Fruit fly (Drosophila melanogaster) whole organism, embryonic: ENCODE measurements around the gene Gss1.
A peak's percentile ranks its signal among the peaks of the same experiment; 100 is the strongest.

ENCODE experiments used
- Adf1 ChIP-seq: fragments of 200-800 bp; sonication (Bioruptor generic); IDR thresholded peaks from 2 replicates; pipeline ENCODE4 v1.3.6; 2022; ENCODE audit warnings: missing biosample characterization, missing genetic modification characterization
- Atf6 ChIP-seq: fragments of 200-800 bp; sonication (Bioruptor generic); IDR thresholded peaks from 2 replicates; pipeline ENCODE4 v1.3.6; 2022; ENCODE audit warnings: missing biosample characterization, missing genetic modification characterization
- CG10147 ChIP-seq: fragments of 200-800 bp; sonication (Bioruptor generic); optimal IDR thresholded peaks from 2 replicates; lab custom pipeline; 2019; ENCODE audit warnings: missing biosample characterization, mild to moderate bottlenecking, missing genetic modification characterization, moderate library complexity
- CG10543 ChIP-seq: fragments of 200-800 bp; sonication (Bioruptor generic); optimal IDR thresholded peaks from 3 replicates; lab custom pipeline; 2017; ENCODE audit warnings: missing biosample characterization, mild to moderate bottlenecking, missing genetic modification characterization, moderate library complexity
- CG14050 ChIP-seq: fragments of 200-800 bp; sonication (Bioruptor generic); IDR thresholded peaks from 3 replicates; pipeline ENCODE4 v1.3.6; 2022; ENCODE audit warnings: missing biosample characterization, missing genetic modification characterization
- CG15269 ChIP-seq: fragments of 200-800 bp; sonication (Bioruptor generic); optimal IDR thresholded peaks from 2 replicates; lab custom pipeline; 2018; ENCODE audit warnings: missing biosample characterization, mild to moderate bottlenecking, missing genetic modification characterization, moderate library complexity
- CG15601 ChIP-seq: fragments of 200-800 bp; sonication (Bioruptor generic); optimal IDR thresholded peaks from 3 replicates; lab custom pipeline; 2019; ENCODE audit warnings: missing biosample characterization, mild to moderate bottlenecking, missing genetic modification characterization, moderate library complexity
- CG17186 ChIP-seq: fragments of 200-800 bp; sonication (Bioruptor generic); optimal IDR thresholded peaks from 3 replicates; lab custom pipeline; 2017; ENCODE audit warnings: missing biosample characterization, missing genetic modification reagents, missing genetic modification characterization
- CG17361 ChIP-seq: fragments of 200-800 bp; sonication (Bioruptor generic); IDR thresholded peaks from 3 replicates; pipeline ENCODE4 v1.3.6; 2022; ENCODE audit warnings: missing biosample characterization, missing genetic modification characterization
- CG2199 ChIP-seq: fragments of 200-800 bp; sonication (Bioruptor generic); IDR thresholded peaks from 3 replicates; pipeline ENCODE4 v1.3.6; 2022; ENCODE audit warnings: missing biosample characterization, missing genetic modification characterization
- CG2202 ChIP-seq: fragments of 200-800 bp; sonication (Bioruptor generic); optimal IDR thresholded peaks from 2 replicates; lab custom pipeline; 2018; ENCODE audit warnings: missing biosample characterization, mild to moderate bottlenecking, missing genetic modification characterization
- CG2889 ChIP-seq: fragments of 200-800 bp; sonication (Bioruptor generic); IDR thresholded peaks from 3 replicates; pipeline ENCODE4 v1.3.6; 2022; ENCODE audit warnings: missing biosample characterization, missing genetic modification characterization
- CG31441 ChIP-seq: fragments of 200-800 bp; sonication (Bioruptor generic); IDR thresholded peaks from 2 replicates; pipeline ENCODE4 v1.3.6; 2022; ENCODE audit warnings: missing biosample characterization, missing genetic modification characterization
- CG32532 ChIP-seq: fragments of 200-800 bp; sonication (Bioruptor generic); IDR thresholded peaks from 2 replicates; pipeline ENCODE4 v1.3.6; 2022; ENCODE audit warnings: missing biosample characterization, missing genetic modification characterization
- CG3281 ChIP-seq: fragments of 200-800 bp; sonication (Bioruptor generic); optimal IDR thresholded peaks from 3 replicates; lab custom pipeline; 2017; ENCODE audit warnings: missing biosample characterization, mild to moderate bottlenecking, missing genetic modification characterization
- CG34376 ChIP-seq: fragments of 200-800 bp; sonication (Bioruptor generic); optimal IDR thresholded peaks from 2 replicates; lab custom pipeline; 2018; ENCODE audit warnings: missing biosample characterization, mild to moderate bottlenecking, missing genetic modification characterization
- CG4328 ChIP-seq: fragments of 200-800 bp; sonication (Bioruptor generic); optimal IDR thresholded peaks from 3 replicates; lab custom pipeline; 2017; ENCODE audit warnings: missing biosample characterization, missing genetic modification reagents, missing genetic modification characterization
- CG5953 ChIP-seq: fragments of 200-800 bp; sonication (Bioruptor generic); IDR thresholded peaks from 2 replicates; pipeline ENCODE4 v1.3.6; 2022; ENCODE audit warnings: missing biosample characterization, missing genetic modification characterization
- CG6272 ChIP-seq: fragments of 200-800 bp; sonication (Bioruptor generic); IDR thresholded peaks from 2 replicates; pipeline ENCODE4 v1.3.6; 2022; ENCODE audit warnings: missing biosample characterization, missing genetic modification characterization
- CG6813 ChIP-seq: fragments of 200-800 bp; sonication (Bioruptor generic); optimal IDR thresholded peaks from 2 replicates; lab custom pipeline; 2017; ENCODE audit warnings: missing biosample characterization, missing genetic modification characterization, mild to moderate bottlenecking, moderate library complexity, missing genetic modification reagents
- CG7928 ChIP-seq: fragments of 200-800 bp; sonication (Bioruptor generic); optimal IDR thresholded peaks from 2 replicates; lab custom pipeline; 2017; ENCODE audit warnings: missing biosample characterization, mild to moderate bottlenecking, missing genetic modification characterization
- CG8281 ChIP-seq: fragments of 200-800 bp; sonication (Bioruptor generic); optimal IDR thresholded peaks from 2 replicates; lab custom pipeline; 2018; ENCODE audit warnings: missing biosample characterization, mild to moderate bottlenecking, missing genetic modification characterization, moderate library complexity
- Dfd ChIP-seq, 2 experiments: fragments of >200 bp; optimal IDR thresholded peaks; 2 replicates each; lab custom pipeline; 2017; ENCODE audit warnings: missing biosample characterization in 2 of 2, missing genetic modification characterization in 2 of 2
- Dip3 ChIP-seq: fragments of 200-800 bp; sonication (Bioruptor generic); optimal IDR thresholded peaks from 3 replicates; lab custom pipeline; 2016; ENCODE audit warnings: missing biosample characterization, missing genetic modification characterization
- Drgx ChIP-seq: fragments of 200-800 bp; sonication (Bioruptor generic); IDR thresholded peaks from 2 replicates; pipeline ENCODE4 v1.3.6; 2022; ENCODE audit warnings: missing biosample characterization, missing genetic modification characterization
- Ets97D ChIP-seq: fragments of 200-800 bp; sonication (Bioruptor generic); optimal IDR thresholded peaks from 3 replicates; lab custom pipeline; 2016; ENCODE audit warnings: missing biosample characterization, missing genetic modification characterization
- H15 ChIP-seq: fragments of 200-800 bp; sonication (Bioruptor generic); IDR thresholded peaks from 3 replicates; pipeline ENCODE4 v1.3.6; 2022; ENCODE audit warnings: missing biosample characterization, missing genetic modification characterization
- HLH4C ChIP-seq: fragments of 200-800 bp; sonication (Bioruptor generic); IDR thresholded peaks from 3 replicates; pipeline ENCODE4 v1.3.6; 2022; ENCODE audit warnings: missing biosample characterization, missing genetic modification characterization; ENCODE audit not compliant: partially characterized antibody
- Hsf ChIP-seq: fragments of 200-800 bp; sonication (Bioruptor generic); optimal IDR thresholded peaks from 3 replicates; lab custom pipeline; 2016; ENCODE audit warnings: missing biosample characterization, missing genetic modification characterization
- NK7.1 ChIP-seq: fragments of 200-800 bp; sonication (Bioruptor generic); optimal IDR thresholded peaks from 3 replicates; lab custom pipeline; 2016; ENCODE audit warnings: missing biosample characterization, missing genetic modification characterization
- Ptx1 ChIP-seq: fragments of 200-800 bp; sonication (Bioruptor generic); IDR thresholded peaks from 2 replicates; pipeline ENCODE4 v1.3.6; 2022; ENCODE audit warnings: missing biosample characterization, missing genetic modification characterization
- Six4 ChIP-seq: fragments of 200-800 bp; sonication (Bioruptor generic); optimal IDR thresholded peaks from 2 replicates; lab custom pipeline; 2016; ENCODE audit warnings: missing biosample characterization, missing genetic modification characterization
- Spps ChIP-seq: fragments of 200-800 bp; sonication (Bioruptor generic); optimal IDR thresholded peaks from 2 replicates; lab custom pipeline; 2018; ENCODE audit warnings: missing biosample characterization, mild to moderate bottlenecking, missing genetic modification characterization
- cas ChIP-seq: fragments of 200-800 bp; sonication (Bioruptor generic); IDR thresholded peaks from 2 replicates; pipeline ENCODE4 v1.3.6; 2022; ENCODE audit warnings: missing biosample characterization, missing genetic modification characterization
- corto ChIP-seq: fragments of 200-800 bp; sonication (Bioruptor generic); optimal IDR thresholded peaks from 2 replicates; lab custom pipeline; 2016; ENCODE audit warnings: missing biosample characterization, mild to moderate bottlenecking, missing genetic modification characterization, moderate library complexity
- dpn ChIP-seq, 2 experiments: fragments of 200-800 bp; sonication (Bioruptor generic); optimal IDR thresholded peaks; 3 replicates each; lab custom pipeline; 2016; ENCODE audit warnings: missing biosample characterization in 2 of 2, missing genetic modification characterization in 2 of 2
- ewg ChIP-seq: fragments of 200-800 bp; sonication (Bioruptor generic); optimal IDR thresholded peaks from 3 replicates; lab custom pipeline; 2017; ENCODE audit warnings: mild to moderate bottlenecking, missing biosample characterization, missing genetic modification reagents, missing genetic modification characterization
- gcm ChIP-seq: fragments of 200-800 bp; sonication (Bioruptor generic); optimal IDR thresholded peaks from 2 replicates; lab custom pipeline; 2019; ENCODE audit warnings: missing biosample characterization, mild to moderate bottlenecking, missing genetic modification characterization, moderate library complexity
- gcm2 ChIP-seq: fragments of 200-800 bp; sonication (Bioruptor generic); optimal IDR thresholded peaks from 2 replicates; lab custom pipeline; 2016; ENCODE audit warnings: missing biosample characterization, missing genetic modification characterization
- inv ChIP-seq: fragments of 200-800 bp; sonication (Bioruptor generic); IDR thresholded peaks from 2 replicates; pipeline ENCODE4 v1.3.6; 2022; ENCODE audit warnings: missing biosample characterization, missing genetic modification characterization; ENCODE audit not compliant: partially characterized antibody
- klu ChIP-seq: fragments of 200-800 bp; sonication (Bioruptor generic); IDR thresholded peaks from 2 replicates; pipeline ENCODE4 v1.3.6; 2022; ENCODE audit warnings: missing biosample characterization, missing genetic modification characterization
- nau ChIP-seq: fragments of 200-800 bp; sonication (Bioruptor generic); optimal IDR thresholded peaks from 3 replicates; lab custom pipeline; 2017; ENCODE audit warnings: missing biosample characterization, mild to moderate bottlenecking, missing genetic modification characterization, missing genetic modification reagents
- rib ChIP-seq: fragments of 200-800 bp; sonication (Bioruptor generic); IDR thresholded peaks from 2 replicates; pipeline ENCODE4 v1.3.6; 2022; ENCODE audit warnings: missing biosample characterization, missing genetic modification characterization
- sim ChIP-seq: fragments of 200-800 bp; sonication (Bioruptor generic); IDR thresholded peaks from 2 replicates; pipeline ENCODE4 v1.3.6; 2022; ENCODE audit warnings: missing biosample characterization, missing genetic modification characterization
- tgo ChIP-seq: fragments of 200-800 bp; sonication (Bioruptor generic); IDR thresholded peaks from 3 replicates; pipeline ENCODE4 v1.3.6; 2022; ENCODE audit warnings: missing biosample characterization, missing genetic modification characterization
- tio ChIP-seq: fragments of 200-800 bp; sonication (Bioruptor generic); optimal IDR thresholded peaks from 2 replicates; lab custom pipeline; 2017; ENCODE audit warnings: missing biosample characterization, missing genetic modification characterization, inconsistent platforms
- vvl ChIP-seq: fragments of 200-800 bp; sonication (Bioruptor generic); IDR thresholded peaks from 2 replicates; pipeline ENCODE4 v1.3.6; 2022; ENCODE audit warnings: missing biosample characterization, missing genetic modification characterization
- zfh1 ChIP-seq: fragments of 200-800 bp; sonication (Bioruptor generic); IDR thresholded peaks from 3 replicates; pipeline ENCODE4 v1.3.6; 2022; ENCODE audit warnings: missing biosample characterization, missing genetic modification characterization

Gene Gss1

DNA sequence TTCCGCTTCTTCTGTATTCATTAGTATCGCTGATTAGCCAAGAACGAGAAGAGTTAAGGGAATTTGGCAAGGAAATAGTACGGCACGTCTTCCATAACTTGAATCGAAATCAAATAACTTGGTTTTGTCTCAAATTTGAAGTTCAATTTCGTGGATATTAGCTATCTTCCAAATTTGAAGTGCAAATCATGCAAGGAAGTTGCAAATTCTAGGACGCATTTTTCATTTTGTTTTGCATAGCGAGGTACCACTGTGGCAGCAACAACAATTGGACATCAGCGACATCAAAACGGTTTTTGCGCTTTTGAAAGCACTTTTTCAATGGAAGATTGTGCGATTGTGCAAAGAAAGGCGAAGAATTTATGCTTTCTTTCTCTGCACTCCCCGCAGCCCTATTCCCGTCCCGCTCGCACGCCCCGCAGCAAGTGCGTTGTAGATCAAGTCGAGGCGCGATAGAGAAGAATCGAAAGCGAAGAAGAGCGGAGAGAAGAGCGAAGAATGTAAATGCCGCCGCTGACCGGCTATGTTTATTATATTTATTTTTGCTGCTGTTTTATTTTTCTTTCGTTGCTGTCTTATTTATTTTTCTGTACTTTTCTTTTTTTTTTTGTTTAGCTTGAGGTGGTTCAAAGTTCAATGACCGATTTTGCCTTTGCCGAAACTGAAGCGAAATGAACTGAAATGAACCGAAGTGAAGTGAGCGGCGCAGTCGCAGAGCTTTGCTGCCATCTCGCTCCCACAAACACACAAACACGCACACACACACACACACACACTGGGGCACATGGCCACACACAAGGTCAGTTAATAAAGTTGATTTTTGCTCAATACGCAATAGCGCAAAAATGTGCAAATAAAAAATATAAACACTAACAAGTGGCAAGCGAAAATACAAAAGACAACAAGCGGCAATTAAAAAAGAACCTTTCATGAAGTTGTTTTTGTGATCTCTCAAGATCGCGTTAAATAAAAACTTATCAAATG lies 7.9 kb upstream of the Gss1 start (continued):
- TF ChIP-seq Six4 (GFP tag; lab: Kevin White, UChicago) (no peak), CG2889 (GFP tag; lab: Robert Waterston, UW) (0 out of 3 replicates have a peak, but pooled peaks have one; percentile 27), Hsf (GFP tag; lab: Kevin White, UChicago) (peak; percentile 40), Dip3 (GFP tag; lab: Kevin White, UChicago) (peak; percentile 82), sim (GFP tag; lab: Robert Waterston, UW) (no peak), dpn (GFP tag; optimal IDR thresholded peaks at IDR 0.05; lab: Kevin White, UChicago) (peak; percentile 49 to 62), Adf1 (no peak; the same call in 1 of the 2 replicates), tio (peak; percentile 44), Ptx1 (GFP tag; lab: Robert Waterston, UW) (peak; percentile 75), Spps (no peak), Ets97D (GFP tag; lab: Kevin White, UChicago) (no peak), zfh1 (peak; percentile 33; the same call in 1 of the 3 replicates), tgo (no peak), corto (no peak), inv (GFP tag; lab: Robert Waterston, UW) (no peak), CG8281 (no peak), vvl (GFP tag; lab: Robert Waterston, UW) (peak; percentile 66; the same call in 1 of the 2 replicates), nau (no peak), gcm (GFP tag; lab: Kevin White, UChicago) (no peak), CG32532 (GFP tag; lab: Robert Waterston, UW) (peak; percentile 74), gcm2 (GFP tag; lab: Kevin White, UChicago) (no peak), CG15269 (peak; percentile 70), CG2202 (no peak), NK7.1 (no peak), Drgx (GFP tag; lab: Robert Waterston, UW) (peak; percentile 79), CG4328 (GFP tag; lab: Kevin White, UChicago) (no peak), HLH4C (GFP tag; lab: Robert Waterston, UW) (no peak), cas (GFP tag; lab: Robert Waterston, UW) (no peak), ewg (GFP tag; lab: Kevin White, UChicago) (peak; percentile 8), CG6272 (GFP tag; lab: Robert Waterston, UW) (peak; percentile 14; the same call in 1 of the 2 replicates), CG10147 (GFP tag; lab: Kevin White, UChicago) (no peak), klu (no peak), CG31441 (GFP tag; lab: Robert Waterston, UW) (peak; percentile 12; the same call in 1 of the 2 replicates), rib (0 out of 2 replicates have a peak, but pooled peaks have one; percentile 43), H15 (GFP tag; lab: Robert Waterston, UW) (no peak), Dfd (GFP tag; optimal IDR thresholded peaks at IDR 0.05; lab: Kevin White, UChicago) (no peak), CG6813 (GFP tag; lab: Kevin White, UChicago) (no peak), CG15601 (tag; lab: Kevin White, UChicago) (no peak), CG5953 (GFP tag; lab: Robert Waterston, UW) (no peak), CG34376 (GFP tag; lab: Kevin White, UChicago) (no peak), CG17186 (GFP tag; lab: Kevin White, UChicago) (no peak), Atf6 (GFP tag; lab: Robert Waterston, UW) (peak; percentile 61; the same call in 1 of the 2 replicates), CG7928 (GFP tag; lab: Kevin White, UChicago) (peak; percentile 25), CG17361 (GFP tag; lab: Robert Waterston, UW) (peak; percentile 44; the same call in 2 of the 3 replicates), CG2199 (no peak), CG3281 (GFP tag; lab: Kevin White, UChicago) (peak; percentile 71), CG10543 (GFP tag; lab: Kevin White, UChicago) (peak; percentile 14), CG14050 (GFP tag; lab: Robert Waterston, UW) (peak; percentile 48; the same call in 2 of the 3 replicates)
